Worm (Caenorhabditis elegans): ENCODE measurements around the gene B0393.7.
"Not testable (repeated sequence)": the region's sequence is repeated elsewhere in the genome, so short reads cannot be mapped to it uniquely, and the experiment has no call there.

Gene B0393.7

DNA sequence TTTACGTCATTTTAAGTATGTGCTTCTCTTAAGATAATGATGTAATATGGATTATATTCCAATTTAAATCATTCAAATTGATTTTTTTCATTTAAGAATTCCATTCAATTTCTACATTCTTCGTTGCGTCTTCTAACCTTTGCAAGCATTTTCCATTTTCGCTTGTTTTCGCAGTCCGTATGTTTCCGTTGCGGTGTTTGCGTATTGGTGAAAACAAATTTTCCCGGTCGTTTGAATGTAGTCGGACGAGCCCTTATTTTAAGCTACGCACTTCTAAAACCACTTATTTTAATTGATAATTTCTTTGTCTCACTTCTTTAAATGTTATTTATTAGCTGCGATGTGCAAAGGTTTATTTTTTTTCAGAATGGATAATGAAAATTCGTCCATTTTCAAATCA lies 7.8 kb upstream of the B0393.7 start, which contains the start of gene mel-28:
Gene mel-28, plus strand, starts transcription at position 367 of the 400 bp plus-strand sequence.
- TF ChIP-seq dao-5 (tag; optimal IDR thresholded peaks at IDR 0.05): no peak
- TF ChIP-seq W03F9.2 (tag; optimal IDR thresholded peaks at IDR 0.05): no peak
- no peak for TF ChIP-seq him-1 (tag; optimal IDR thresholded peaks at IDR 0.05)

DNA sequence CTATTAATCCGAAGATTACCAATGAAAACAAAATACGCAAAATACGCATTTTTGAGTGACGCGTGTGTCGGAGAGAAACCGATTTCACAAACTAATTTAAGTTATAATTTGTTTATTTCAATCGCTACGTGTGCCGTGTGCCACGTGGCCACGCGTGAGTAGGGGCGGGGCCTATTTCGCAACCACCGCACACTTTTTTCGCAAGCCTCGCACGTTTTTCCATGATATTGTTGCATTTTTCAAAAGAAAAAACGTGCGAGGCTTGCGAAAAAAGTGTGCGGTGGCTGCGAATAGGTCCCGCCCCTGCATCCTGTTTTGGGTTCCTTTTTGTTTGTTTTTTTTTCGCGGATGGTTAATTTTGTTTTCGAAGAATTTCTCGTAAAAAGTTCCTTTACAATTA lies 7.2 kb upstream of the B0393.7 start, which contains the start of gene enu-3.2:
Gene enu-3.2, minus strand, starts transcription at position 105 of the 400 bp plus-strand sequence.
- TF ChIP-seq W03F9.2, dao-5, him-1 (tag; optimal IDR thresholded peaks at IDR 0.05): not testable (repeated sequence)

DNA sequence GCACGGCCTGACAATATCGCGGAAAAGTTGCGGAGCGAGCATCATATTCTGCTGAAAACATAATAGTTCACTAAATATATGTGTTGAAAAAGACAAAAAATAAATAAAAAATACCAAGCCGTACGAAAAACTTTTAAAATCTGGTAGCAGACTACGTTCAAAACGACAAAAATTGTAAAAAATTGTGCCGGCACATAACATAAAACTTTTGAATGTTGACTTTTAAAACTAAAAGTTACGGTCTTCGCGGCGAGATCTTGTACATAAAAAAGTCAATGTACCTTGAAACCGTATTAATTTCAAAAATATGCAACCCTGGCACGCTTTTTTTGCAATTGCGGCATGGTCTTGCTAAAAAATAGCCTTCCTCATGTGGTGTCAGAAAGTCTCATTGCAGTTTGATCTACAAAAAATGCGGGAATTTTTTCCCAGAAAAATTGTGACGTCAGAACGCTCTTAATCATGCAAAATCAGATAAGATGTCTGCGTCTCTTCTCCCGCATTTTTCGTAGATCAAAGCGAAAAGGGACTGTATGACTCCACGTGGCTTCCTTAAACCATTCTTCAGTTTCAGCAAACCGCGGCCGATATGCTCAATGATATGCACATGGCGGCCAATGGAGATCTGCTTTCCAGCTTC lies 4.2 kb upstream of the B0393.7 start, which contains the start of the genes gex-5 and C38D4.10:
Gene gex-5, minus strand, starts transcription at position 51 of the 640 bp plus-strand sequence.
Gene C38D4.10, plus strand, starts transcription at position 590 of the 640 bp plus-strand sequence.
- not testable (repeated sequence) for TF ChIP-seq W03F9.2, him-1, dao-5 (tag; optimal IDR thresholded peaks at IDR 0.05)

DNA sequence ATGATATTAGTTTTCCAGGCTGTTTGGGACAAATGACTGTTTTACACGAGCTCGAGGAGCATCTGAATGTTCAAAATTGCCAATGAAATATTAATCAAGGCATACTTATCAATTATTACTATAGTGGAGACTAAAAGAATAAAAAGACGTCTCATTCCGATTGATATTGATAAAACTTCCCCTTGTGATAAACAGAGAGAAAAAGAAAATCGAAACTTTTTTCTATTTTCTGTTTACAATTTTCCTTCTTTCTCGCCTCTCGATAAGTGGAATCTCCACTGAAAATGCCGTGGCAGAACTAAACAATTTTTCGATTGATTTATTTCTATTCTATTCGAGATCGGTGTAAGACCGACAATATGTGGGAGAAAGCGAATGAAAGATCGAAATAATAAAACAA lies 2.0 kb upstream of the B0393.7 start, which contains the start of gene B0393.9:
Gene B0393.9, minus strand, starts transcription at position 303 of the 400 bp plus-strand sequence.
- TF ChIP-seq dao-5 (tag; optimal IDR thresholded peaks at IDR 0.05) (no peak), W03F9.2 (tag; optimal IDR thresholded peaks at IDR 0.05) (no peak), him-1 (tag; optimal IDR thresholded peaks at IDR 0.05) (no peak)

DNA sequence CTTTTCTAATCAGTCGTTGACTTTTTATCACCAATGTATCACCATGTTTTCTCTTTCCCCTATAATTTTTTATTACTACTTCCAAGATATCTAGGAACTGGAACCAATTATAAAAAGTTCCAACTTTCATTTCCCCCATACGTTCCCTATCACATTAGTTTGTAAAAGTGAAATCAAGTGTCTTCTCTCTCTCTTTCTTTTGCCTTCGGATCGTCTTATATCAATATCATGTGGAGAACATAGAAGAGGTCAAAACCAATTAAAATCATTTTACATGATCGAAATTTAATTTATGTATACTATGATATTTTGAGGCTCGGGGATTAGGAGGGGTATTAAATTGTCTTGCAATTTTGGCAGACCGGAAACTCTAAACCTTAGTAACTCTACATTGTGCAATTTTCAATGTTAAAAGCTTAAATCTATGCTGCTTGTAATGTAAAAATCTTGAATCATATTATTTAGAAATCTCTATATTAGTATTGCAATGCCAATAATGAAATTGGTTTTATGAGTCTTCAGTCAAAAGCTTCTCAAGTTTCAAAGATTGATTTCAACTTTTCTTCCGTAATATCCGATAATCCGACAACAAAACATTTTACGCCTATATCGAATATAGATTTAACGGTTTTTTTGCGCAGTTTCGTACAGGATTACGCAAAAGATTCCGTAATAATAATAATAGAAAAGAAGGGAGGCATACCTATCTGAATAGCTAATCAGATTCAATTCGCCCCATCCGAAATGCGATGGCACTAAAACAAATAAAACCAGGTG lies 9.8 kb downstream of the B0393.7 start:
- no peak for TF ChIP-seq him-1 (tag; optimal IDR thresholded peaks at IDR 0.05)
- TF ChIP-seq dao-5 (tag; optimal IDR thresholded peaks at IDR 0.05): no peak
- TF ChIP-seq W03F9.2 (tag; optimal IDR thresholded peaks at IDR 0.05): no peak

ce11 chrIII:4766842-4767241 lies 11.1 kb downstream of the B0393.7 start:
- TF ChIP-seq W03F9.2 (tag; optimal IDR thresholded peaks at IDR 0.05): no peak
- no peak for TF ChIP-seq him-1 (tag; optimal IDR thresholded peaks at IDR 0.05)
- no peak for TF ChIP-seq dao-5 (tag; optimal IDR thresholded peaks at IDR 0.05)

DNA sequence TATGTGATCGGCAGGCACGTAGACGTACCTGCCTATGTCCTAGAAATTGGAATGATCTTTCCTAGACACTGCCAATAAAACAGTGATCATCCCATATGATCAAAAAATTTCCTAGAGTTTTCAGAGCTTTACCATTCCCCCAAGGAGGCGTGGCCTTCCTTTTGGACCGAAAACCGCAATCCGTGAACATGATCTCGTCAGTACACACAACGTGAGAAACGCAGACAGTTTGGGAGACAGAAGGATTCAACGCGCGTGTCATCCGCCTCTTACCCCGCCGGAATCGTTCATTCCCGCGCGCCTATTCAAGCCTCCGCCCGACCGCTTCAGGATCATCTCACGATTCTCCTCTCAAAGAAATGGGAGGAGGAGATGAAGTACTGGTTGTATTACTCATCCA lies 12.4 kb downstream of the B0393.7 start, which contains the start of gene B0393.5:
Gene B0393.5, plus strand, starts transcription at position 301 of the 400 bp plus-strand sequence.
- no peak for TF ChIP-seq W03F9.2 (tag; optimal IDR thresholded peaks at IDR 0.05)
- TF ChIP-seq him-1 (tag; optimal IDR thresholded peaks at IDR 0.05): no peak
- no peak for TF ChIP-seq dao-5 (tag; optimal IDR thresholded peaks at IDR 0.05)

DNA sequence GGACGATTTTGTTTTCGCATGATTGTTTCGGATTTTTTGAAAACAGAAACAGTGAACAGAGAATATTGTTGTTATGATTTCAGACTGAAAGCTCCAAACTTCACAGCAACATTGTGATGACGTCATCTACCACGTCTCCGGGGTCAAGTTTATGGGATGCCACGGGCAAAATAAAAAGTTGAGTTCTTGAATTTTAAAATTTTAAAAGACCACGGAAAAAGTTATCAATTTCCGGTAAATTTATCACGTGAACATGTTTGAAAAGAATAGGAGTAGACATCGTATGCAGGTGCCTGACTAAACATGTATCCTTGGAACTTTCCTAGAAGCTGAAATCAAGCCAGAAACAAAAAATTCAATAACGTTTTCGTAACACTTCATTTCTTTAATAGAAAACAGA lies 14.4 kb downstream of the B0393.7 start, which contains the start of gene B0393.4:
Gene B0393.4, minus strand, starts transcription at position 101 of the 400 bp plus-strand sequence.
- TF ChIP-seq W03F9.2 (tag; optimal IDR thresholded peaks at IDR 0.05): no peak
- no peak for TF ChIP-seq dao-5 (tag; optimal IDR thresholded peaks at IDR 0.05)

DNA sequence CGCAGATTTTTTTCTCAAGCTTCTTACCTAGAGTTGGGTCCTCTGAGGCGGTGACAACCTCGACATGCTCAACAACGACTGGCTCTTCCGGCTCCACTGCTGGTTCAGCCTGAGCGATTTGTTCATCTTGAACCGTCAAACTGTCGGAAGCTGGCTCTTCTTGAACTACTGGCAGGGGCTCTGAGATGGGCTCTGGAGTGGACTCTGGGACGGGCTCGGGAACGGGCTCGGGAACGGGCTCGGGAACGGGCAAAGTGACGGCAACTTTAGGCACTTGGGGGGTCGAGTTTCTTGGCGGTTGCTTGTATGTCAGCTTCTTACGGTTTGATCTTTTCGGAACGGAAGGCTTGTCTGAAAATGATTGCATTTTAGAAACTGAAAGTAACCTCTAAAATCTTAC lies 15.1 kb downstream of the B0393.7 start:
- no peak for TF ChIP-seq dao-5 (tag; optimal IDR thresholded peaks at IDR 0.05)
- no peak for TF ChIP-seq W03F9.2 (tag; optimal IDR thresholded peaks at IDR 0.05)
- no peak for TF ChIP-seq him-1 (tag; optimal IDR thresholded peaks at IDR 0.05)

ce11 chrIII:4756983-4757382 lies 20.9 kb downstream of the B0393.7 start, which contains the start of gene fbxl-2:
fbxl-2 (plus strand) TSS chrIII:4757260.
- TF ChIP-seq him-1 (tag; optimal IDR thresholded peaks at IDR 0.05) (peak; percentile 77), W03F9.2 (tag; optimal IDR thresholded peaks at IDR 0.05) (peak; percentile 91), dao-5 (tag; optimal IDR thresholded peaks at IDR 0.05) (no peak)

ce11 chrIII:4754001-4754561 lies 23.8 kb downstream of the B0393.7 start, which contains the start of the genes rps-0 and rbg-3:
rps-0 (minus strand) TSS chrIII:4754051.
rbg-3 (plus strand) TSS chrIII:4754424.
- TF ChIP-seq dao-5 (tag; optimal IDR thresholded peaks at IDR 0.05): no peak
- TF ChIP-seq W03F9.2 (tag; optimal IDR thresholded peaks at IDR 0.05): peak; percentile 91
- TF ChIP-seq him-1 (tag; optimal IDR thresholded peaks at IDR 0.05): no peak

- TF ChIP-seq him-1 (tag; optimal IDR thresholded peaks at IDR 0.05) (no peak), dao-5 (tag; optimal IDR thresholded peaks at IDR 0.05) (no peak), W03F9.2 (tag; optimal IDR thresholded peaks at IDR 0.05) (no peak)
Measured at ce11 chrIII:4748666-4749065, 29.2 kb downstream of the B0393.7 start.

DNA sequence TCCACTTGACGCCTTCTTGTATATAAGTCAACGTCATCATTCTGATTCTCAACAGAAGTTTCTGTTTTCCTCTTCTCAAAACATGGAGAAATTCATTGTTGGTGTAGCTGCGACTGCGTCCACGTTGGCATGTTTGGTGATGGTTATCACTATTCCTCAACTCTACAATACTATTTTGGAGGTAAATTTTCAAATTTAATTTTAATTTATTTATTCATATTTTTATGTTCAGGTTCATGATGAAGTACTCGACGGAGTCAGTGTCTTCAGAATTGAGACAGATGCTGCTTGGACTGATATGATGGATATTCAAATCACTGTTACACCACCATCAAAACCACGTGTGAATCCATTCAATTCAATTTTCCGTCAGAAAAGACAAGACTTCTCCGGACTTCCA lies 29.8 kb downstream of the B0393.7 start, which contains the start of gene col-89:
Gene col-89, plus strand, starts transcription at position 19 of the 400 bp plus-strand sequence.
- TF ChIP-seq W03F9.2 (tag; optimal IDR thresholded peaks at IDR 0.05) (no peak), dao-5 (tag; optimal IDR thresholded peaks at IDR 0.05) (no peak), him-1 (tag; optimal IDR thresholded peaks at IDR 0.05) (no peak)
